Fruit fly (Drosophila melanogaster) whole organism, prepupa: ENCODE measurements around the gene tara.

Experiments used
- CG10631 ChIP-seq: fragments of 200-800 bp; sonication (Bioruptor generic); optimal IDR thresholded peaks from 2 replicates; lab custom pipeline; 2016; ENCODE audit warnings: missing biosample characterization, missing genetic modification characterization
- CG10669 ChIP-seq: fragments of 200-800 bp; sonication (Bioruptor generic); optimal IDR thresholded peaks from 3 replicates; lab custom pipeline; 2018; ENCODE audit warnings: missing biosample characterization, mild to moderate bottlenecking, missing genetic modification characterization, moderate library complexity
- CG15336 ChIP-seq: fragments of 200-800 bp; sonication (Bioruptor generic); IDR thresholded peaks from 2 replicates; pipeline ENCODE4 v1.3.6; 2022; ENCODE audit warnings: missing biosample characterization, missing genetic modification characterization
- CG16779 ChIP-seq: fragments of 200-800 bp; sonication (Bioruptor generic); optimal IDR thresholded peaks from 3 replicates; lab custom pipeline; 2017; ENCODE audit warnings: missing biosample characterization, mild to moderate bottlenecking, missing genetic modification characterization
- CG3032 ChIP-seq: fragments of 200-800 bp; optimal IDR thresholded peaks from 2 replicates; lab custom pipeline; 2019; ENCODE audit warnings: missing biosample characterization, mild to moderate bottlenecking, missing genetic modification characterization, moderate library complexity
- CG31627 ChIP-seq: fragments of 200-800 bp; sonication (Bioruptor generic); optimal IDR thresholded peaks from 3 replicates; lab custom pipeline; 2016; ENCODE audit warnings: missing biosample characterization, missing genetic modification characterization
- CG32006 ChIP-seq: fragments of 200-800 bp; sonication (Bioruptor generic); optimal IDR thresholded peaks from 3 replicates; lab custom pipeline; 2017; ENCODE audit warnings: missing biosample characterization, mild to moderate bottlenecking, missing genetic modification characterization
- CG34406 ChIP-seq: fragments of 200-800 bp; sonication (Bioruptor generic); optimal IDR thresholded peaks from 3 replicates; lab custom pipeline; 2016; ENCODE audit warnings: missing biosample characterization, missing genetic modification characterization
- CG4318 ChIP-seq: fragments of 200-800 bp; sonication (Bioruptor generic); optimal IDR thresholded peaks from 3 replicates; lab custom pipeline; 2017; ENCODE audit warnings: missing biosample characterization, mild to moderate bottlenecking, missing genetic modification characterization
- CG6163 ChIP-seq: fragments of 200-800 bp; sonication (Bioruptor generic); IDR thresholded peaks from 3 replicates; pipeline ENCODE4 v1.3.6; 2022; ENCODE audit warnings: missing biosample characterization, missing genetic modification characterization
- CG6792 ChIP-seq: fragments of 200-800 bp; sonication (Bioruptor generic); optimal IDR thresholded peaks from 3 replicates; lab custom pipeline; 2016; ENCODE audit warnings: missing biosample characterization, missing genetic modification characterization
- CG6808 ChIP-seq: fragments of 200-800 bp; sonication (Bioruptor generic); optimal IDR thresholded peaks from 3 replicates; lab custom pipeline; 2017; ENCODE audit warnings: missing biosample characterization, missing genetic modification characterization, mild to moderate bottlenecking, moderate library complexity, missing genetic modification reagents
- CG6854 ChIP-seq: fragments of 200-800 bp; sonication (Bioruptor generic); optimal IDR thresholded peaks from 2 replicates; lab custom pipeline; 2017; ENCODE audit warnings: missing biosample characterization, mild to moderate bottlenecking, missing genetic modification characterization
- CG8632 ChIP-seq: fragments of 200-800 bp; sonication (Bioruptor generic); optimal IDR thresholded peaks from 3 replicates; lab custom pipeline; 2016; ENCODE audit warnings: missing biosample characterization, missing genetic modification characterization
- Eip75B ChIP-seq: fragments of 200-800 bp; sonication (Bioruptor generic); optimal IDR thresholded peaks from 3 replicates; lab custom pipeline; 2016; ENCODE audit warnings: missing biosample characterization, missing genetic modification characterization
- Eip78C ChIP-seq: fragments of 200-800 bp; sonication (Bioruptor generic); peaks from one replicate; lab custom pipeline; 2016; ENCODE audit warnings: missing biosample characterization, missing genetic modification characterization
- Eip93F ChIP-seq: fragments of 200-800 bp; sonication (Bioruptor generic); optimal IDR thresholded peaks from 2 replicates; lab custom pipeline; 2016; ENCODE audit warnings: missing biosample characterization, mild to moderate bottlenecking, missing genetic modification characterization
- Ets96B ChIP-seq: fragments of 200-800 bp; optimal IDR thresholded peaks from 2 replicates; lab custom pipeline; 2019; ENCODE audit warnings: missing biosample characterization, mild to moderate bottlenecking, missing genetic modification characterization, moderate library complexity
- Hr38 ChIP-seq: sonication (Bioruptor generic); optimal IDR thresholded peaks from 2 replicates; lab custom pipeline; 2016; ENCODE audit warnings: missing biosample characterization, missing genetic modification characterization
- Hr39 ChIP-seq: fragments of 200-800 bp; sonication (Bioruptor generic); optimal IDR thresholded peaks from 2 replicates; lab custom pipeline; 2016; ENCODE audit warnings: missing biosample characterization, missing genetic modification characterization
- Hr4 ChIP-seq: fragments of 200-800 bp; sonication (Bioruptor generic); optimal IDR thresholded peaks from 3 replicates; lab custom pipeline; 2016; ENCODE audit warnings: missing biosample characterization, missing genetic modification characterization
- Met ChIP-seq: fragments of 200-800 bp; sonication (Bioruptor generic); optimal IDR thresholded peaks from 3 replicates; lab custom pipeline; 2016; ENCODE audit warnings: missing biosample characterization, missing genetic modification characterization
- Smox ChIP-seq: fragments of 200-800 bp; sonication (Bioruptor generic); optimal IDR thresholded peaks from 3 replicates; lab custom pipeline; 2016; ENCODE audit warnings: missing biosample characterization, missing genetic modification characterization
- Sox102F ChIP-seq: fragments of 200-800 bp; sonication (Bioruptor generic); optimal IDR thresholded peaks from 2 replicates; lab custom pipeline; 2016; ENCODE audit warnings: missing biosample characterization, mild to moderate bottlenecking, missing genetic modification characterization
- Sox14 ChIP-seq: fragments of 200-800 bp; sonication (Bioruptor generic); optimal IDR thresholded peaks from 3 replicates; lab custom pipeline; 2016; ENCODE audit warnings: missing biosample characterization, missing genetic modification characterization
- achi ChIP-seq: fragments of 200-800 bp; sonication (Bioruptor generic); optimal IDR thresholded peaks from 3 replicates; lab custom pipeline; 2016; ENCODE audit warnings: missing biosample characterization, missing genetic modification characterization
- acj6 ChIP-seq: fragments of 200-800 bp; sonication (Bioruptor generic); optimal IDR thresholded peaks from 3 replicates; lab custom pipeline; 2016; ENCODE audit warnings: missing biosample characterization, missing genetic modification characterization
- dsx ChIP-seq: fragments of 200-800 bp; optimal IDR thresholded peaks from 3 replicates; lab custom pipeline; 2019; ENCODE audit warnings: missing biosample characterization, mild to moderate bottlenecking, missing genetic modification characterization, moderate library complexity; ENCODE audit not compliant: poor library complexity, severe bottlenecking
- eg ChIP-seq: fragments of 200-800 bp; sonication (Bioruptor generic); IDR thresholded peaks from 3 replicates; pipeline ENCODE4 v1.3.6; 2022; ENCODE audit warnings: missing biosample characterization, missing genetic modification characterization
- esn ChIP-seq: fragments of 200-800 bp; sonication (Bioruptor generic); optimal IDR thresholded peaks from 2 replicates; lab custom pipeline; 2016; ENCODE audit warnings: missing biosample characterization, mild to moderate bottlenecking, missing genetic modification characterization, moderate library complexity
- fd59A ChIP-seq: fragments of 200-800 bp; sonication (Bioruptor generic); optimal IDR thresholded peaks from 2 replicates; lab custom pipeline; 2017; ENCODE audit warnings: missing biosample characterization, mild to moderate bottlenecking, missing genetic modification characterization, missing genetic modification reagents
- fkh ChIP-seq: fragments of 200-800 bp; sonication (Bioruptor generic); optimal IDR thresholded peaks from 3 replicates; lab custom pipeline; 2017; ENCODE audit warnings: missing biosample characterization, mild to moderate bottlenecking, missing genetic modification characterization, moderate library complexity
- salr ChIP-seq, 2 experiments: fragments of 200-800 bp; sonication (Bioruptor generic); optimal IDR thresholded peaks; 3 replicates each; lab custom pipeline; 2016 to 2018; ENCODE audit warnings: missing biosample characterization in 2 of 2, missing genetic modification characterization in 2 of 2, mild to moderate bottlenecking in 1 of 2
- spab ChIP-seq: fragments of 200-800 bp; sonication (Bioruptor generic); optimal IDR thresholded peaks from 2 replicates; lab custom pipeline; 2017; ENCODE audit warnings: missing biosample characterization, mild to moderate bottlenecking, missing genetic modification characterization, missing genetic modification reagents
- ss ChIP-seq, 2 experiments: fragments of 200-800 bp; sonication (Bioruptor generic); optimal IDR thresholded peaks; 2 replicates in 1 of 2; 3 replicates in 1 of 2; lab custom pipeline; 2017 to 2018; ENCODE audit warnings: mild to moderate bottlenecking in 2 of 2, missing biosample characterization in 2 of 2, missing genetic modification characterization in 2 of 2, moderate library complexity in 1 of 2
- svp ChIP-seq: fragments of 200-800 bp; sonication (Bioruptor generic); peaks from one replicate; lab custom pipeline; 2016; ENCODE audit warnings: missing biosample characterization, missing genetic modification characterization

The tara gene

DNA sequence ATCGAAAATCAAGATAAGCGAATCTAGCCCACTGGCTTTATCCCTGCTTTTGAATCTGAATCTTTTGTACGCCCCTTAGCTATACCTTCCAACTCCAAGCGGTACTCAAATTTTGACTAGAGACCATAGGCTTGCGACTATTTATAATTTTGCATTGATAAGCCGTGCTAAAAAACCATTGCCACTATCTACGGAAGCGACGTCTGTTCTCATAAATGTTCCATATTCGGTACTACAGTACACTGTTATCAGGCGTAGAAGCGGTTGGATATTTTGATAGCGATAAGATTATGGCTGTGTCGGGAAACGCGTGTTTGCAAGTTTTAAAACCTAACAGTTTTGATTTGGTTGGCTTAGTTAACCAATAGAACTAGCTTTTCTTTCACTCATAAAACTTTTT is 49.9 kb downstream of the tara start:
- TF ChIP-seq Hr39: no peak
- no peak for TF ChIP-seq CG8632
- no peak for TF ChIP-seq Smox (GFP tag; lab: Kevin White, UChicago)
- TF ChIP-seq Hr38 (GFP tag; lab: Kevin White, UChicago): no peak
- TF ChIP-seq CG6163 (GFP tag; lab: Robert Waterston, UW): no peak
- TF ChIP-seq CG6854: no peak
- TF ChIP-seq fd59A (GFP tag; lab: Kevin White, UChicago): no peak
- no peak for TF ChIP-seq CG10631 (GFP tag; lab: Kevin White, UChicago)
- TF ChIP-seq CG34406 (GFP tag; lab: Kevin White, UChicago): no peak
- no peak for TF ChIP-seq Sox14 (GFP tag; lab: Kevin White, UChicago)

DNA sequence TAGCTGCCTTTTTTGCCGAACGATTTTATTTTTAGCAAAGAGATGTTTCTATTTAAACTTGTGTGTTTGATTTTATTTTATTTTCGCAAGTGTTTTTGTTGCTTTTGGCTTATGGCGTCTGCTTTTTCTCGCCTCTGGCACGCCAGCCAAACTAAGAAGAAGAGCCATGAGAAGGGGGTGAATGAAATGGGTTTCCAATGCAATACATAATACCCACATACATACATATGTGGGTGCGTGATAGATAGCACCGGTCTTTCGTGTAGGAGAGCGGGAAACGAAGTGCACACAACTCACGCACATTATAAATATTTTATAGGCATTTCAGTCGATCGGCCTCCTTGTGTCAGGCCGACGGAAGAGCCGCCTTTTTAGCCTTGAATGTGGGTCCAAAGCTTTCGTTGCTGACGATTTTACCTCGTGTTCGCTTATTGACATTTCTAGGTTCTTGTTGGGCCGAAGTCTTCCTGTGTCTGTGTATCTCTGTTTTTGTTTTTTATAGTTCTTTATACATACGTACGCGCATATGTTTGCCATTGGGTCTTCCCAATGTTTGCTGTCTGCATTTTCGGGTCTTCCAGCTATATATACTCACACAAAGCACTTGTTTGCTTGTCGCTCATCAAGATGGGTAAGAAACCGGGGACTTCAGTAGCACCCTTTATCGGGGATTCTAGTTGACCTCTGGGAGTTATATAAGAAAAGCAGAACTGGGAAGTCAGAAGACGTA is 50.6 kb downstream of the tara start:
- TF ChIP-seq Eip78C (GFP tag; lab: Kevin White, UChicago) (peak; percentile 28), eg (GFP tag; lab: Robert Waterston, UW) (0 out of 3 replicates have a peak, but pooled peaks have one; percentile 4), Eip93F (GFP tag; lab: Kevin White, UChicago) (no peak), salr (GFP tag; optimal IDR thresholded peaks at IDR 0.05; lab: Kevin White, UChicago) (no peak), CG15336 (peak; percentile 15; the same call in 1 of the 2 replicates), CG31627 (GFP tag; lab: Kevin White, UChicago) (no peak), fkh (GFP tag; lab: Kevin White, UChicago) (peak; percentile 92)

DNA sequence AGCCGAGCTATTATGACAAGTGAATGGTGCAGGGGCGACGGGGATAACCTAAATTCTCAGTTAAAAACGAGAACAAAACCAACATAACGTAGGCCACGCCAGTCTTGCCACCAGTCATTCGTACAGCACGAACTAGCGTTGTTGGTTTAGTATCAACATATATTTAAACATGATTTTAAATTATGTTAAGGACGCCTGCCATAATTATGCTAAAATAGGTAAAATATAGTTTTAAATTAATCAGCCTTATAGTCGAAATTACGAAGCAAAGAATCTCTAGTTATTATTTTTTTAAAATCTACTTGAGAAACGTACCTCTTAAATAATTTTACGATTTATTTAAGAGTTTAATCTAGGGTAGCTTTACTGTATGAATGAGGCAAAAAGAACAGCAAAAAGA is 51.5 kb downstream of the tara start:
- TF ChIP-seq Hr39 (no peak), Ets96B (tag; lab: Kevin White, UChicago) (peak; percentile 12), Eip75B (GFP tag; lab: Kevin White, UChicago) (peak; percentile 26), Sox102F (GFP tag; lab: Kevin White, UChicago) (no peak), Eip78C (GFP tag; lab: Kevin White, UChicago) (peak; percentile 68), Hr4 (GFP tag; lab: Kevin White, UChicago) (peak; percentile 34), CG34406 (GFP tag; lab: Kevin White, UChicago) (no peak), CG15336 (peak; percentile 39; the same call in 1 of the 2 replicates)

DNA sequence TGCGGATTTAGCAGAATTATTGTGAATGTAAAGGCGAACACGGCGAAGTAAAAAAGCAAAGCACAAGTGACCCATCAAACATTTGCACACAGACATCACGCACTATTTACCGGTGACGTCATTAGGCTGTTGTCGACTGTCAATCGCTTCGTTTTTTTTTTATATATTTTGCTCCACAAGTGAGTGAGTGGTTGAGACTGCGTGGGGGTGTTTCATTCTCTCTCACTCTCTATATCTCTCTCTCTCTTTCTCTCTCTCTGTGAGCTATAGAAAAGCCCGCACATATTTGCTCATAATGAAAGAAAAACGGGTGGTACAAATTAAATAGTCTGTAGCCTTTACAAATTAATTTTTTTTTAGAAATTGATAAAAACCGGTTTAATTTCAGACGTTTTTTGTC is 52.1 kb downstream of the tara start:
- TF ChIP-seq Hr4 (GFP tag; lab: Kevin White, UChicago): no peak
- 0 out of 2 replicates have a peak, but pooled peaks have one; percentile 8 for TF ChIP-seq CG15336
- TF ChIP-seq CG31627 (GFP tag; lab: Kevin White, UChicago): no peak
- peak; percentile 51; the same call in 1 of the 3 replicates for TF ChIP-seq eg (GFP tag; lab: Robert Waterston, UW)
- TF ChIP-seq CG32006: no peak
- TF ChIP-seq spab (GFP tag; lab: Kevin White, UChicago): no peak
- no peak for TF ChIP-seq esn (GFP tag; lab: Kevin White, UChicago)
- peak; percentile 53 for TF ChIP-seq fkh (GFP tag; lab: Kevin White, UChicago)
- TF ChIP-seq CG10669: no peak
- TF ChIP-seq Sox102F (GFP tag; lab: Kevin White, UChicago): no peak
- TF ChIP-seq acj6 (GFP tag; lab: Kevin White, UChicago): no peak
- TF ChIP-seq CG3032 (tag; lab: Kevin White, UChicago): no peak
- TF ChIP-seq CG6792 (GFP tag; lab: Kevin White, UChicago): no peak
- TF ChIP-seq Eip78C (GFP tag; lab: Kevin White, UChicago): peak; percentile 27
- TF ChIP-seq ss (GFP tag; optimal IDR thresholded peaks at IDR 0.05; lab: Kevin White, UChicago): no peak
- no peak for TF ChIP-seq svp (GFP tag; lab: Kevin White, UChicago)
- TF ChIP-seq fd59A (GFP tag; lab: Kevin White, UChicago): no peak
- TF ChIP-seq achi (GFP tag; lab: Kevin White, UChicago): no peak
- TF ChIP-seq Eip93F (GFP tag; lab: Kevin White, UChicago): no peak
- TF ChIP-seq dsx (GFP tag; lab: Kevin White, UChicago): no peak
- no peak for TF ChIP-seq CG16779 (tag; lab: Kevin White, UChicago)
- TF ChIP-seq Met (GFP tag; lab: Kevin White, UChicago): no peak
- TF ChIP-seq Hr39: no peak
- TF ChIP-seq CG6808 (GFP tag; lab: Kevin White, UChicago): no peak
- TF ChIP-seq CG4318 (GFP tag; lab: Kevin White, UChicago): no peak
